Worm (Caenorhabditis elegans): ENCODE results near the gene stau-1.

DNA sequence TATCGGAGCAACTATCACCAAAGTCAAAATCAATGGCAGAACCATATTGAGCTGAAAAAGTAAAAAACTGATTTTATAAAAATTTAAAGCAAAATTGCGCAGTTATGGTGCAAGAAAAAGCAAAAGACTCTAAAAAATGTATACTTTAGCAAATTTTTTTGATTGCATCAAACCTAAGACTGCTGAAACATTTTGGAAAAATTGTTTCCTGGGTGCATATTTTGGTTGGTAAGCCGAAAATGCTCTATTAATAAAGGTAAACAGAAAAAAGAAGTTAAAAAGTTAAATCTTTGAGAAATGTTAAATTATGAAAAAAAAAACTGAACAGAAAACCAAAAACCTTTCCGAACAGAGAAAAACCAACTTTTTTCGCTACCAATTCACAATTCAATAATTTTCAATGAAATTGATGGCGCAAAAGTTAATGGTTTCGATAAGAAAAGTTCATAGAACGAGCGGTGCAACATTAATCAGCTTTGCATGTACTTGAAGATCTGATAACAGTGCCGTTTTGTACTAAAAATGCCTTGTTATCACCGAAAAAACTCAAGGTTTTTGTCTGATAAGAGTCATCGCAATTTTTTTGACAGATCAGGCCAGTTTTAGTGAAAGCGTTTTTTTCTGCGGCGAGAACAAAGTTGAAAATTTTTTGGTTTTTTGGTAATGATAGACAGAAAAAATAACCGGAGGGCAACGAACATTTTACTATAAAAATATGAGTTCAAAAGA is 57.0 kb downstream of the stau-1 start, which contains the start of gene abhd-3.2:
- TF ChIP-seq sma-9 (GFP tag; optimal IDR thresholded peaks at IDR 0.05), result peak; percentile 90
- no peak for TF ChIP-seq sma-9 (tag; optimal IDR thresholded peaks at IDR 0.05)
- TF ChIP-seq ZK546.5 (tag; optimal IDR thresholded peaks at IDR 0.05), result no peak
- TF ChIP-seq mbf-1 (tag; optimal IDR thresholded peaks at IDR 0.05), result no peak
- no peak for TF ChIP-seq lin-13 (GFP tag; optimal IDR thresholded peaks at IDR 0.05)
- no peak for TF ChIP-seq ztf-11 (tag; optimal IDR thresholded peaks at IDR 0.05)
- TF ChIP-seq elt-1 (tag; optimal IDR thresholded peaks at IDR 0.05), result no peak
- no peak for TF ChIP-seq nhr-237 (tag; optimal IDR thresholded peaks at IDR 0.05)
- TF ChIP-seq mab-5 (tag; optimal IDR thresholded peaks at IDR 0.05), result no peak
- TF ChIP-seq unc-55 (GFP tag; optimal IDR thresholded peaks at IDR 0.05), result no peak
- TF ChIP-seq mdl-1 (tag; optimal IDR thresholded peaks at IDR 0.05), result peak in 1 of 2 experiments; percentile 11
